Fruit fly (Drosophila melanogaster) whole organism, wandering third instar larva: ENCODE results near the gene CG6071.

ENCODE experiments used
- Myc ChIP-seq: fragments of >200 bp; optimal IDR thresholded peaks from 2 replicates; lab custom pipeline; 2017
- dsf ChIP-seq: sonication (Bioruptor generic); optimal IDR thresholded peaks from 2 replicates; lab custom pipeline; 2016; ENCODE audit warnings: missing biosample characterization, missing genetic modification characterization, borderline replicate concordance
- psq ChIP-seq: fragments of 200-800 bp; sonication (Bioruptor generic); optimal IDR thresholded peaks from 3 replicates; lab custom pipeline; 2017; ENCODE audit warnings: missing biosample characterization, mild to moderate bottlenecking, missing genetic modification characterization, moderate library complexity

DNA sequence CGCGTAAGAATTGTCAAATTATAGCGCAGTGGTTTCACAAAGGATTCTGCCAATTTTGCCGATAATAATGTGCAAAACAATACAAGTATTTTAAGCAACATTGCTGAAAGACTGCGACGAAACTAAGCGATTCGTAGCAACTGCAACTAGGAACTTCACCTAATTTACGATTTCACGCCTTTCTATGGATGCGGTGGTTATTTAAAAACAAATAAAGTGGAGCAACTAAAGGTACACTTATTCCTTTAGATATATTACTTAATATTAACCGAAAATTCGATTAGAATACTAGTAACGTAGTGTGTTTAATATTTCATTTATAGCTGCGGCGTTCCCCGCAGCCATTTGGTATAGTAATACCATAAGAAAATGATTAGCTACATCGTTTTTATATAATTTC is at the start of gene CG6071:
- TF ChIP-seq Myc (lab: Kevin White, UChicago): no peak
- TF ChIP-seq dsf: no peak
- no peak for TF ChIP-seq psq
